Fruit fly (Drosophila melanogaster): Measurements from ENCODE around the gene Srg1.
A peak's percentile ranks its signal among the peaks of the same experiment; 100 is the strongest.

The Srg1 gene

DNA sequence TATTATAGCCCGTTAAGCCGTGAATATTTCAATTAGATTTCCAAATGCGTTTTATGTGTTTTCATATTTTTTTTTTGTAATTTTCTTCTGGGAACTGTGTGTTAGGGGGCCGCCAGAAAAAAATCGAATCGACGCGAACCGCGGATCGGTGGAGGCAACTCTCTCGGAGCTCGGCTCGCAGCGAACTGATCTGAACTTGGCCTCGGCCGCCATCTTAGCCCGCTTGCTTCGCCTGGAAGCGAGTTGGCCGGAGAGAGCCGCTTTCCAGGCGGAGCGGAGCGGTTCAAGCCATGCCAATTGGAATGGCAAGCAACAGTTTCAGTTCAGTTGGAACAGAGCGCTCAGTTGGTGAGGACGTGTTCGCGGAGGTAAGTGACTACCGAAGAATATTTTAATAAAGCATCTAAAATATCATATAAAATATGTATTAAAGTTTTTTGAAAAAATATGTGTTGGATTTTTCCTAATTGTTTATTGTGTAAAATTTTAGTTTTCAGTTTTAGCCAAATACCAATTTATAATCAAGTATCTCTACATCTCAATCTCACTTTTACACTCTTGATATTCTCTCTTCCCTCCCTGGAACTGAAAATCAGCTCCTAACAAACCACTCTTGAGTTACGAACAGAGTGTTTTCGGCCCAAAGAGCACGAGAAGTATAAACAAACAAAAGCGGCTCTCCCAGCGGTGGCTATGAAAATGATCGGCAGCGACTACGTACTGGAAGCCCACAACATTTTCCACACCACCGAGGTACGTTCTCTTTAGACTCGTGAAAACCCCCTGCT lies 30.1 kb upstream of the Srg1 start, which contains the start of the genes CG31121 and CG11069 (continued):
- TF ChIP-seq dysf (GFP tag; IDR thresholded peaks at IDR 0.05) (no peak), fd96Cb (tag; optimal IDR thresholded peaks at IDR 0.05) (no peak), CG14050 (GFP tag; IDR thresholded peaks at IDR 0.05) (no peak), schlank (tag; optimal IDR thresholded peaks at IDR 0.05) (no peak), NC2α (GFP tag; optimal IDR thresholded peaks at IDR 0.05) (no peak), CG8944 (GFP tag; optimal IDR thresholded peaks at IDR 0.05) (no peak), H2.0 (GFP tag; IDR thresholded peaks at IDR 0.05) (no peak), unc-4 (GFP tag; IDR thresholded peaks at IDR 0.05; ENCODE audit: partially characterized antibody) (no peak), sisA (GFP tag; IDR thresholded peaks at IDR 0.05) (no peak), CG14667 (GFP tag; IDR thresholded peaks at IDR 0.05) (no peak), fru (optimal IDR thresholded peaks at IDR 0.05) (no peak), B-H2 (GFP tag; optimal IDR thresholded peaks at IDR 0.05) (no peak), CG4328 (GFP tag; optimal IDR thresholded peaks at IDR 0.05) (no peak), vvl (GFP tag; IDR thresholded peaks at IDR 0.05) (0 out of 2 replicates have a peak, but pooled peaks have one; percentile 9), CG16815 (GFP tag; optimal IDR thresholded peaks at IDR 0.05) (no peak), insv (GFP tag; optimal IDR thresholded peaks at IDR 0.05) (peak in 1 of 2 experiments; percentile 88), CG9797 (GFP tag; optimal IDR thresholded peaks at IDR 0.05) (no peak), CrebB (tag; optimal IDR thresholded peaks at IDR 0.05) (no peak), CG7786 (GFP tag; optimal IDR thresholded peaks at IDR 0.05) (no peak), eyg (GFP tag; optimal IDR thresholded peaks at IDR 0.05) (no peak), Aef1 (GFP tag; IDR thresholded peaks at IDR 0.05) (no peak), CG13424 (tag; optimal IDR thresholded peaks at IDR 0.05) (no peak), CTCF (GFP tag; optimal IDR thresholded peaks at IDR 0.05) (no peak), CG17328 (GFP tag; IDR thresholded peaks at IDR 0.05) (no peak), Deaf1 (tag; optimal IDR thresholded peaks at IDR 0.05) (no peak), CG6765 (GFP tag; optimal IDR thresholded peaks at IDR 0.05) (no peak), CG4424 (GFP tag; optimal IDR thresholded peaks at IDR 0.05) (no peak), Hr51 (GFP tag; optimal IDR thresholded peaks at IDR 0.05) (no peak), CG42726 (GFP tag; IDR thresholded peaks at IDR 0.05; ENCODE audit: partially characterized antibody) (peak; percentile 45; the same call in 1 of the 2 replicates), Fer1 (GFP tag; optimal IDR thresholded peaks at IDR 0.05) (no peak), CG8388 (GFP tag; optimal IDR thresholded peaks at IDR 0.05) (no peak), ac (GFP tag; optimal IDR thresholded peaks at IDR 0.05) (no peak), z (GFP tag; IDR thresholded peaks at IDR 0.05) (peak; percentile 74), CG33213 (GFP tag; optimal IDR thresholded peaks at IDR 0.05) (no peak), Dek (tag; optimal IDR thresholded peaks at IDR 0.05) (no peak), CG4282 (GFP tag; optimal IDR thresholded peaks at IDR 0.05) (no peak), Hr39 (optimal IDR thresholded peaks at IDR 0.05) (no peak), Asciz (GFP tag; optimal IDR thresholded peaks at IDR 0.05) (no peak), ERR (GFP tag; optimal IDR thresholded peaks at IDR 0.05) (no peak), Tbp (GFP tag; optimal IDR thresholded peaks at IDR 0.05) (no peak), hkb (optimal IDR thresholded peaks at IDR 0.05) (no peak), hkb (GFP tag; IDR thresholded peaks at IDR 0.05) (no peak), row (GFP tag; IDR thresholded peaks at IDR 0.05) (no peak; the same call in 2 of the 3 replicates), sna (GFP tag; IDR thresholded peaks at IDR 0.05; ENCODE audit: partially characterized antibody) (no peak), ci (GFP tag; IDR thresholded peaks at IDR 0.05) (peak; percentile 15; the same call in 1 of the 3 replicates), nerfin-2 (GFP tag; IDR thresholded peaks at IDR 0.05; ENCODE audit: partially characterized antibody) (no peak), nom (GFP tag; optimal IDR thresholded peaks at IDR 0.05) (peak; percentile 41), CG3407 (GFP tag; optimal IDR thresholded peaks at IDR 0.05) (no peak), CG9876 (GFP tag; optimal IDR thresholded peaks at IDR 0.05) (no peak), CG18599 (GFP tag; optimal IDR thresholded peaks at IDR 0.05) (no peak), CG8478 (optimal IDR thresholded peaks at IDR 0.05) (no peak), Usf (GFP tag; optimal IDR thresholded peaks at IDR 0.05) (no peak)

Data from whole organism, embryonic.